Worm (Caenorhabditis elegans): Measurements from ENCODE around the gene glb-2.

ce11 chrIV:7246553-7246952, 16.5 kb downstream of the glb-2 start, which contains the start of gene col-114:
- TF ChIP-seq lsy-2 (tag; optimal IDR thresholded peaks at IDR 0.05), result no peak
- no peak for TF ChIP-seq M03D4.4 (tag; optimal IDR thresholded peaks at IDR 0.05)
- no peak for TF ChIP-seq ztf-11 (tag; optimal IDR thresholded peaks at IDR 0.05)
- no peak for TF ChIP-seq unc-62 (GFP tag; optimal IDR thresholded peaks at IDR 0.05)
- TF ChIP-seq zip-8 (tag; optimal IDR thresholded peaks at IDR 0.05), result no peak
- no peak for TF ChIP-seq nhr-237 (tag; optimal IDR thresholded peaks at IDR 0.05)
- TF ChIP-seq nhr-76 (tag; optimal IDR thresholded peaks at IDR 0.05), result no peak

Measured in whole organism, mixed stage, embryonic.